Worm (Caenorhabditis elegans): ENCODE data around the gene F08F8.11.

DNA sequence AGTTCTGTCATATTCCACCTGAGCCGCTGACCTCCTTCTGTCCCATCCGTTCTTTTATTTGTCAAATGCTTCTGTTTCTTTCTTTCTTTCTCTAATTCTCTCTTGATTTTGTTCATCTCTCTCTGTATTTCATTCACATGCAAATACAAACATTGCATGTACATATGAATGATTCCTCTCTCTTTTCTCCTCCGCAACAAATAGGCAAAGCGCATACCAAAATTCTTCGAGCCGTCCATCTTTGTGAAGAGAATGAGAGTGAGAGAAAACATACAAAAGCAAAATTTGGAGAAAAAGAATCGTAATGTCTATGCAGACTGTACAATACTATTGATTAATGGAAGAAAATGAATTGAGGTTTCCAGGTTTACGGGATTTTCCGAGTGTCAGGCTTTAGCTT lies 48.3 kb upstream of the F08F8.11 start:
- TF ChIP-seq F13H6.1 (tag; optimal IDR thresholded peaks at IDR 0.05) (no peak), pha-4 (tag; optimal IDR thresholded peaks at IDR 0.05) (no peak), hlh-15 (tag; optimal IDR thresholded peaks at IDR 0.05) (no peak), tbx-2 (tag; optimal IDR thresholded peaks at IDR 0.05) (no peak), ama-1 (optimal IDR thresholded peaks at IDR 0.05) (no peak), odd-2 (tag; optimal IDR thresholded peaks at IDR 0.05) (no peak), unc-86 (tag; optimal IDR thresholded peaks at IDR 0.05) (no peak), pag-3 (tag; optimal IDR thresholded peaks at IDR 0.05; ENCODE audit: borderline replicate concordance) (no peak), fax-1 (tag; optimal IDR thresholded peaks at IDR 0.05) (no peak)
